Fruit fly (Drosophila melanogaster): ENCODE results near the gene CG13994.

CG13994 gene

dm6 chr2L:6062382-6063082 is at the start of gene CG13994, which contains the start of gene ND-51 (continued):
- peak; percentile 73 for TF ChIP-seq esg (GFP tag; conservative IDR thresholded peaks at IDR 0.05)
- peak; percentile 3 for TF ChIP-seq CG6654 (GFP tag; optimal IDR thresholded peaks at IDR 0.05)
- TF ChIP-seq Max (GFP tag; optimal IDR thresholded peaks at IDR 0.05), result peak; percentile 74
- peak; percentile 83 for TF ChIP-seq CG12391 (tag; optimal IDR thresholded peaks at IDR 0.05)
- peak; percentile 87 for TF ChIP-seq ranshi (GFP tag; IDR thresholded peaks at IDR 0.05)
- TF ChIP-seq nau (GFP tag; optimal IDR thresholded peaks at IDR 0.05), result no peak
- TF ChIP-seq Pdp1 (GFP tag; optimal IDR thresholded peaks at IDR 0.05), result peak; percentile 90 to 94
- peak; percentile 69 for TF ChIP-seq CG2875 (GFP tag; optimal IDR thresholded peaks at IDR 0.05)
- peak; percentile 78 for TF ChIP-seq Six4 (GFP tag; optimal IDR thresholded peaks at IDR 0.05)
- no peak for TF ChIP-seq Vsx1 (GFP tag; optimal IDR thresholded peaks at IDR 0.05)
- peak; percentile 71 for TF ChIP-seq CG12104 (GFP tag; optimal IDR thresholded peaks at IDR 0.05)
- TF ChIP-seq CG16779 (GFP tag; IDR thresholded peaks at IDR 0.05), result peak; percentile 21; the same call in 1 of the 2 replicates
- TF ChIP-seq CG17912 (GFP tag; optimal IDR thresholded peaks at IDR 0.05), result peak; percentile 75
- peak; percentile 88 for TF ChIP-seq Rfx (GFP tag; IDR thresholded peaks at IDR 0.05)
- no peak for TF ChIP-seq ash1 (GFP tag; optimal IDR thresholded peaks at IDR 0.05)
- TF ChIP-seq CG3281 (GFP tag; optimal IDR thresholded peaks at IDR 0.05), result peak; percentile 80
- peak; percentile 42 for TF ChIP-seq CG5180 (GFP tag; optimal IDR thresholded peaks at IDR 0.05)
- TF ChIP-seq CG30020 (tag; optimal IDR thresholded peaks at IDR 0.05), result peak; percentile 97
- peak; percentile 35 for TF ChIP-seq CrebB (tag; optimal IDR thresholded peaks at IDR 0.05)
- no peak for TF ChIP-seq dmrt99B (tag; optimal IDR thresholded peaks at IDR 0.05)
- TF ChIP-seq gcm2 (GFP tag; optimal IDR thresholded peaks at IDR 0.05), result peak; percentile 2
- peak; percentile 83 for TF ChIP-seq CG15601 (tag; optimal IDR thresholded peaks at IDR 0.05)
- peak; percentile 71 for TF ChIP-seq CG10209 (GFP tag; optimal IDR thresholded peaks at IDR 0.05)
- TF ChIP-seq ci (GFP tag; IDR thresholded peaks at IDR 0.05), result peak; percentile 86
- peak; percentile 57 for TF ChIP-seq Lhr (GFP tag; optimal IDR thresholded peaks at IDR 0.05)
- peak; percentile 95 for TF ChIP-seq wek (GFP tag; optimal IDR thresholded peaks at IDR 0.05)
- peak; percentile 90 for TF ChIP-seq CoRest (tag; optimal IDR thresholded peaks at IDR 0.05)
- peak; percentile 82 for TF ChIP-seq Ssrp (tag; optimal IDR thresholded peaks at IDR 0.05)
- peak; percentile 87 for TF ChIP-seq pnt (GFP tag; optimal IDR thresholded peaks at IDR 0.05)
- peak in 1 of 2 experiments; percentile 38 for TF ChIP-seq Hr78 (GFP tag; optimal IDR thresholded peaks at IDR 0.05)
- 0 out of 2 replicates have a peak, but pooled peaks have one; percentile 11 for TF ChIP-seq CG2129 (GFP tag; IDR thresholded peaks at IDR 0.05; ENCODE audit: partially characterized antibody)
- peak; percentile 71 for TF ChIP-seq nerfin-1 (tag; optimal IDR thresholded peaks at IDR 0.05)
- TF ChIP-seq CG5953 (GFP tag; IDR thresholded peaks at IDR 0.05), result peak; percentile 63; the same call in 1 of the 2 replicates
- peak; percentile 50; the same call in 2 of the 3 replicates for TF ChIP-seq knrl (GFP tag; IDR thresholded peaks at IDR 0.05; ENCODE audit: partially characterized antibody)
- TF ChIP-seq CG6791 (GFP tag; IDR thresholded peaks at IDR 0.05; ENCODE audit: partially characterized antibody), result no peak
- no peak for TF ChIP-seq CG7928 (GFP tag; optimal IDR thresholded peaks at IDR 0.05)
- no peak for TF ChIP-seq Sox100B (GFP tag; optimal IDR thresholded peaks at IDR 0.05)
- TF ChIP-seq GATAe (GFP tag; conservative IDR thresholded peaks at IDR 0.05), result 0 out of 2 replicates have a peak, but pooled peaks have one; percentile 14
- peak; percentile 74 for TF ChIP-seq wdn (GFP tag; IDR thresholded peaks at IDR 0.05)
- TF ChIP-seq CG11695 (GFP tag; IDR thresholded peaks at IDR 0.05), result peak; percentile 67
- TF ChIP-seq dpn (GFP tag; optimal IDR thresholded peaks at IDR 0.05), result peak; percentile 84 to 87
- TF ChIP-seq CG10979 (tag; optimal IDR thresholded peaks at IDR 0.05), result peak; percentile 76
- TF ChIP-seq Hey (tag; optimal IDR thresholded peaks at IDR 0.05), result peak; percentile 49
- TF ChIP-seq sqz (GFP tag; optimal IDR thresholded peaks at IDR 0.05), result no peak
- peak; percentile 79 for TF ChIP-seq fd96Cb (tag; optimal IDR thresholded peaks at IDR 0.05)
- peak; percentile 78 for TF ChIP-seq CG13894 (tag; optimal IDR thresholded peaks at IDR 0.05)

Data from whole organism, embryonic.